Worm (Caenorhabditis elegans): Measurements from ENCODE around the gene tag-115.

DNA sequence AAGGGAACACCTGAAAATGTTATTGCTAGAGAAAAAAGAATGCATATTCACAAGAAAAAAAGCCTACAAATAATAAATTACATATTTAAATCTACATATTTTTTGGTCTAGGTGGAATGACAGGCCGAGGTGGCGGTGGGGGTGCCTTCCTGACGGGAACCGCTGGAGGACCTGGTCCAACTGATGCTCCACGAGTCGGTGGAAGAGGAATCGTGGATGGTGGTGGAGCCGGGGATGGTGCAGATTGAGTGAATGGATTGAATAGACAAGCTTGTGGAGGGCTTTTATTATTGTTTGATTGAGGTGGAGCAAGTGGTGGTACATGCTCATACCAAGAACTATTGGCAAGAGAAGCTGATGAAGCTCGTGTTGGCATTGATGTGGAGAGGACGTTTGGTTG is 22.6 kb upstream of the tag-115 start:
- TF ChIP-seq nhr-237 (tag; optimal IDR thresholded peaks at IDR 0.05) (no peak), cey-2 (tag; optimal IDR thresholded peaks at IDR 0.05; ENCODE audit: borderline replicate concordance, insufficient read depth) (no peak), ZK546.5 (tag; optimal IDR thresholded peaks at IDR 0.05) (no peak), nhr-76 (tag; optimal IDR thresholded peaks at IDR 0.05) (no peak), lsy-2 (tag; optimal IDR thresholded peaks at IDR 0.05) (no peak), aly-2 (tag; optimal IDR thresholded peaks at IDR 0.05) (no peak), snpc-4 (tag; optimal IDR thresholded peaks at IDR 0.05) (no peak), ztf-11 (tag; optimal IDR thresholded peaks at IDR 0.05) (no peak), ceh-28 (tag; optimal IDR thresholded peaks at IDR 0.05) (no peak), fkh-10 (GFP tag; optimal IDR thresholded peaks at IDR 0.05) (no peak), lim-7 (GFP tag; IDR thresholded peaks at IDR 0.05) (no peak), hmg-1.1 (GFP tag; IDR thresholded peaks at IDR 0.05) (no peak), nhr-10 (tag; optimal IDR thresholded peaks at IDR 0.05) (no peak)

All from whole organism, L4 larva.